Worm (Caenorhabditis elegans) whole organism, L4 larva: ENCODE data around the gene spi-1.
A peak's percentile ranks its signal among the peaks of the same experiment; 100 is the strongest.

Experiments
- D1046.2 ChIP-seq: fragments of 200-800 bp; sonication (Bioruptor generic); IDR thresholded peaks from 2 replicates; pipeline ENCODE4 v1.3.6; 2022; ENCODE audit warnings: missing genetic modification characterization, missing compliant biosample characterization
- F26F4.8 ChIP-seq: fragments of 200-800 bp; sonication (Bioruptor generic); conservative IDR thresholded peaks from 2 replicates; pipeline ENCODE4 v1.3.6; 2022; ENCODE audit warnings: missing genetic modification characterization, missing compliant biosample characterization
- F44E2.7 ChIP-seq: fragments of 200-800 bp; sonication (Bioruptor generic); IDR thresholded peaks from 2 replicates; pipeline ENCODE4 v2.1.2; 2022; ENCODE audit warnings: missing genetic modification characterization, missing compliant biosample characterization
- F49E8.2 ChIP-seq: sonication (generic microtip); optimal IDR thresholded peaks from 2 replicates; lab custom pipeline; 2016; ENCODE audit warnings: missing compliant biosample characterization, mild to moderate bottlenecking, missing genetic modification characterization, borderline replicate concordance
- R02D3.7 ChIP-seq: fragments of 150-350 bp; sonication (generic microtip); optimal IDR thresholded peaks from 3 replicates; lab custom pipeline; 2014; ENCODE audit warnings: missing biosample characterization, missing genetic modification characterization
- T20F7.1 ChIP-seq: fragments of 200-800 bp; sonication (Bioruptor generic); optimal IDR thresholded peaks from 2 replicates; lab custom pipeline; 2018; ENCODE audit warnings: mild to moderate bottlenecking, missing genetic modification characterization, missing compliant biosample characterization
- Y48G9A.11 ChIP-seq: fragments of 200-800 bp; sonication (Bioruptor generic); IDR thresholded peaks from 2 replicates; pipeline ENCODE4 v1.3.6; 2022; ENCODE audit warnings: missing genetic modification reagents, missing genetic modification characterization, missing compliant biosample characterization
- Y75B8A.6 ChIP-seq: fragments of 200-800 bp; sonication (Bioruptor generic); IDR thresholded peaks from 2 replicates; pipeline ENCODE4 v1.3.6; 2022; ENCODE audit warnings: missing genetic modification reagents, missing genetic modification characterization, missing compliant biosample characterization
- aha-1 ChIP-seq: fragments of 150-350 bp; peaks from one replicate; lab custom pipeline; 2014; ENCODE audit warnings: missing biosample characterization, missing genetic modification characterization
- ama-1 ChIP-seq: fragments of 150-350 bp; optimal IDR thresholded peaks from 2 replicates; lab custom pipeline; 2014; ENCODE audit warnings: inconsistent platforms, mixed read lengths
- ceh-44 ChIP-seq: fragments of 200-800 bp; sonication (Bioruptor generic); IDR thresholded peaks from 2 replicates; pipeline ENCODE4 v1.3.6; 2022; ENCODE audit warnings: missing genetic modification reagents, missing genetic modification characterization, missing compliant biosample characterization
- ceh-62 ChIP-seq: sonication (generic microtip); optimal IDR thresholded peaks from 2 replicates; lab custom pipeline; 2017; ENCODE audit warnings: missing biosample characterization, missing genetic modification characterization
- ceh-82 ChIP-seq: sonication (generic microtip); optimal IDR thresholded peaks from 2 replicates; lab custom pipeline; 2017; ENCODE audit warnings: missing biosample characterization, missing genetic modification characterization
- ctbp-1 ChIP-seq: fragments of 200-800 bp; sonication (Bioruptor generic); IDR thresholded peaks from 2 replicates; pipeline ENCODE4 v1.3.6; 2022; ENCODE audit warnings: missing genetic modification reagents, missing genetic modification characterization, missing compliant biosample characterization
- daf-16 ChIP-seq, 3 experiments: sonication (generic microtip); optimal IDR thresholded peaks; 2 replicates each; lab custom pipeline; 2016 to 2017; ENCODE audit warnings: missing genetic modification characterization in 3 of 3, missing genetic modification reagents in 3 of 3, mild to moderate bottlenecking in 2 of 3, missing compliant biosample characterization in 2 of 3, missing biosample characterization in 1 of 3, moderate library complexity in 1 of 3
- daf-19 ChIP-seq: fragments of 200-800 bp; sonication (Bioruptor generic); conservative IDR thresholded peaks from 2 replicates; pipeline ENCODE4 v1.3.6; 2022; ENCODE audit warnings: missing genetic modification characterization, missing compliant biosample characterization
- dmd-6 ChIP-seq: fragments of 200-800 bp; sonication (Bioruptor generic); IDR thresholded peaks from 2 replicates; pipeline ENCODE4 v1.3.6; 2022; ENCODE audit warnings: missing genetic modification reagents, missing genetic modification characterization, missing compliant biosample characterization
- dmd-8 ChIP-seq: fragments of 200-800 bp; sonication (Bioruptor generic); IDR thresholded peaks from 2 replicates; pipeline ENCODE4 v1.3.6; 2022; ENCODE audit warnings: missing genetic modification characterization, missing compliant biosample characterization
- duxl-1 ChIP-seq: sonication (generic microtip); optimal IDR thresholded peaks from 2 replicates; lab custom pipeline; 2016; ENCODE audit warnings: mild to moderate bottlenecking, missing genetic modification characterization, moderate library complexity, missing compliant biosample characterization; ENCODE audit not compliant: poor library complexity
- dve-1 ChIP-seq: sonication (generic microtip); optimal IDR thresholded peaks from 2 replicates; lab custom pipeline; 2017; ENCODE audit warnings: antibody characterized with exemption, mild to moderate bottlenecking, missing genetic modification characterization, missing compliant biosample characterization; ENCODE audit not compliant: insufficient read depth
- egl-43 ChIP-seq: fragments of 200-800 bp; sonication (Bioruptor generic); IDR thresholded peaks from 2 replicates; pipeline ENCODE4 v1.3.6; 2022; ENCODE audit warnings: missing genetic modification reagents, missing genetic modification characterization, missing compliant biosample characterization
- hlh-30 ChIP-seq: sonication (generic microtip); optimal IDR thresholded peaks from 2 replicates; lab custom pipeline; 2017; ENCODE audit warnings: antibody characterized with exemption, mild to moderate bottlenecking, missing genetic modification characterization, missing compliant biosample characterization; ENCODE audit not compliant: insufficient read depth
- hmg-1.1 ChIP-seq: fragments of 200-800 bp; sonication (Bioruptor generic); IDR thresholded peaks from 2 replicates; pipeline ENCODE4 v1.3.6; 2022; ENCODE audit warnings: missing genetic modification reagents, missing genetic modification characterization, missing compliant biosample characterization
- jun-1 ChIP-seq: fragments of 150-350 bp; optimal IDR thresholded peaks from 2 replicates; lab custom pipeline; 2014; ENCODE audit warnings: missing biosample characterization, missing genetic modification reagents, missing genetic modification characterization
- lin-29 ChIP-seq: fragments of 200-800 bp; sonication (Bioruptor generic); IDR thresholded peaks from 2 replicates; pipeline ENCODE4 v1.3.6; 2022; ENCODE audit warnings: missing genetic modification reagents, missing genetic modification characterization, missing compliant biosample characterization
- lir-3 ChIP-seq: sonication (generic microtip); optimal IDR thresholded peaks from 2 replicates; lab custom pipeline; 2016; ENCODE audit warnings: mild to moderate bottlenecking, missing genetic modification characterization, missing compliant biosample characterization
- madf-5 ChIP-seq, 2 experiments: fragments of 200-800 bp; sonication (Bioruptor generic); IDR thresholded peaks; 2 replicates each; pipeline ENCODE4 v1.3.6; 2022; ENCODE audit warnings: missing compliant biosample characterization in 2 of 2, missing genetic modification characterization in 2 of 2
- mdt-29 ChIP-seq: fragments of 200-800 bp; sonication (Bioruptor generic); IDR thresholded peaks from 2 replicates; pipeline ENCODE4 v1.3.6; 2022; ENCODE audit warnings: missing genetic modification reagents, missing genetic modification characterization, missing compliant biosample characterization
- mep-1 ChIP-seq: fragments of 150-350 bp; sonication (generic microtip); optimal IDR thresholded peaks from 3 replicates; lab custom pipeline; 2014; ENCODE audit warnings: missing biosample characterization, missing genetic modification characterization
- mxl-3 ChIP-seq: fragments of 200-800 bp; sonication (Bioruptor generic); optimal IDR thresholded peaks from 2 replicates; lab custom pipeline; 2018; ENCODE audit warnings: mild to moderate bottlenecking, missing genetic modification characterization, missing compliant biosample characterization
- nhr-10 ChIP-seq: fragments of 150-350 bp; optimal IDR thresholded peaks from 2 replicates; lab custom pipeline; 2014; ENCODE audit warnings: missing biosample characterization, missing genetic modification characterization
- nhr-102 ChIP-seq: sonication (generic microtip); optimal IDR thresholded peaks from 2 replicates; lab custom pipeline; 2016; ENCODE audit warnings: mild to moderate bottlenecking, missing genetic modification characterization, moderate library complexity, missing compliant biosample characterization
- nhr-111 ChIP-seq: fragments of 200-800 bp; sonication (Bioruptor generic); optimal IDR thresholded peaks from 2 replicates; lab custom pipeline; 2018; ENCODE audit warnings: mild to moderate bottlenecking, missing genetic modification characterization, missing compliant biosample characterization
- nhr-25 ChIP-seq: sonication (generic microtip); optimal IDR thresholded peaks from 2 replicates; lab custom pipeline; 2017; ENCODE audit warnings: missing genetic modification characterization, mild to moderate bottlenecking, missing compliant biosample characterization, antibody characterized with exemption, moderate library complexity, borderline replicate concordance; ENCODE audit not compliant: insufficient read depth
- nhr-41 ChIP-seq: fragments of 200-800 bp; sonication (Bioruptor generic); IDR thresholded peaks from 2 replicates; pipeline ENCODE4 v1.3.6; 2022; ENCODE audit warnings: missing genetic modification reagents, missing genetic modification characterization, missing compliant biosample characterization
- nhr-42 ChIP-seq: fragments of 200-800 bp; sonication (Bioruptor generic); IDR thresholded peaks from 2 replicates; pipeline ENCODE4 v1.3.6; 2022; ENCODE audit warnings: missing genetic modification characterization, missing compliant biosample characterization
- nhr-6 ChIP-seq: fragments of 150-350 bp; optimal IDR thresholded peaks from 2 replicates; lab custom pipeline; 2014; ENCODE audit warnings: missing biosample characterization, missing genetic modification characterization
- nhr-76 ChIP-seq: fragments of 150-350 bp; optimal IDR thresholded peaks from 2 replicates; lab custom pipeline; 2014; ENCODE audit warnings: missing biosample characterization, missing genetic modification characterization
- pha-4 ChIP-seq, 2 experiments: fragments of 150-350 bp in 1 of 2; fragments of 200-800 bp in 1 of 2; sonication (Bioruptor generic) in 1 of 2; IDR thresholded peaks in 1 of 2; optimal IDR thresholded peaks in 1 of 2; 2 replicates each; pipeline versions ENCODE4 v1.3.6 to Lab custom; 2014 to 2022; ENCODE audit warnings: missing genetic modification characterization in 2 of 2, missing genetic modification reagents in 2 of 2, missing biosample characterization in 1 of 2, missing compliant biosample characterization in 1 of 2
- php-3 ChIP-seq: fragments of 200-800 bp; sonication (Bioruptor generic); IDR thresholded peaks from 2 replicates; pipeline ENCODE4 v1.3.6; 2022; ENCODE audit warnings: missing genetic modification reagents, missing genetic modification characterization, missing compliant biosample characterization
- rbr-2 ChIP-seq: sonication (generic microtip); optimal IDR thresholded peaks from 2 replicates; lab custom pipeline; 2016; ENCODE audit warnings: missing genotype, missing genetic modification characterization, missing compliant biosample characterization
- sdz-12 ChIP-seq: fragments of 200-800 bp; sonication (Bioruptor generic); optimal IDR thresholded peaks from 2 replicates; lab custom pipeline; 2018; ENCODE audit warnings: mild to moderate bottlenecking, missing genetic modification characterization, missing compliant biosample characterization
- skn-1 ChIP-seq: fragments of 150-350 bp; optimal IDR thresholded peaks from 2 replicates; lab custom pipeline; 2014; ENCODE audit warnings: missing biosample characterization, missing genetic modification characterization
- spr-1 ChIP-seq: sonication (generic microtip); optimal IDR thresholded peaks from 2 replicates; lab custom pipeline; 2016; ENCODE audit warnings: mild to moderate bottlenecking, missing genetic modification characterization, missing compliant biosample characterization
- unc-39 ChIP-seq: sonication (generic microtip); optimal IDR thresholded peaks from 2 replicates; lab custom pipeline; 2017; ENCODE audit warnings: missing biosample characterization, missing genetic modification characterization
- unc-62 ChIP-seq, 3 experiments: fragments of 150-350 bp in 1 of 3; sonication (generic microtip); optimal IDR thresholded peaks in 2 of 3; peaks in 1 of 3; 1 replicate in 1 of 3; 2 replicates in 2 of 3; lab custom pipeline; 2014 to 2017; ENCODE audit warnings: missing biosample characterization in 3 of 3, missing genetic modification characterization in 3 of 3, missing genetic modification reagents in 3 of 3, missing genotype in 1 of 3
- vab-7 ChIP-seq: fragments of 200-800 bp; sonication (Bioruptor generic); IDR thresholded peaks from 2 replicates; pipeline ENCODE4 v1.3.6; 2022; ENCODE audit warnings: missing genetic modification reagents, missing genetic modification characterization, missing compliant biosample characterization
- zip-2 ChIP-seq: fragments of 150-350 bp; optimal IDR thresholded peaks from 2 replicates; lab custom pipeline; 2014; ENCODE audit warnings: missing biosample characterization, missing genetic modification characterization

spi-1 gene

DNA sequence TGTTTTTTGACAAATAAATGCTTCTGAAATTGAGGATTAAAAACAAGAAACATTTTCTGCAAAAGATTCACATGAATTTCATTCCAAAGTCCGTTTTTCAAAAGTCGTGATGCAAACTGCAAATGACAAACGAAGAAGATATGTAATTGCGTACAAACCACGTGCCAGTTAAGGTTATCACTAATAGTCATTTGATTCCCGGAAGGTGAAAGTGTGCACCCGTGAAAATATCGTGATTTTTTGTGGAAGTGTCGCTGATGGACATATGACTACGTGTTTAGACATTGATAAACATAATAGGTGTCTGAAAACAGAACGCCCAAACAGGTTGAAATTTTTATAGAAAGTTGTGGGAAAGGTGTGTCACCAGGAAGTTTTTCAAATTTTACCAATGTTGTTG is 32.2 kb downstream of the spi-1 start (continued):
- peak; percentile 86 for TF ChIP-seq mdt-29 (GFP tag; lab: Robert Waterston, UW)
- no peak for TF ChIP-seq pha-4 (GFP tag; IDR thresholded peaks at IDR 0.05; lab: Robert Waterston, UW)
- TF ChIP-seq pha-4 (tag; optimal IDR thresholded peaks at IDR 0.05; lab: Kevin White, UChicago) = no peak
- TF ChIP-seq php-3 (GFP tag; lab: Robert Waterston, UW) = peak; percentile 90
- no peak for TF ChIP-seq madf-5 (GFP tag; IDR thresholded peaks at IDR 0.05; lab: Robert Waterston, UW)
- TF ChIP-seq nhr-102 (tag; lab: Kevin White, UChicago) = no peak
- no peak for TF ChIP-seq D1046.2 (GFP tag; lab: Robert Waterston, UW)
- no peak for TF ChIP-seq F49E8.2 (tag; lab: Kevin White, UChicago)
- no peak for TF ChIP-seq nhr-25 (tag; lab: Kevin White, UChicago)
- TF ChIP-seq mep-1 = no peak
- peak in 1 of 2 experiments; percentile 47 for TF ChIP-seq daf-16 (GFP tag; optimal IDR thresholded peaks at IDR 0.05; lab: Kevin White, UChicago)
- peak; percentile 86 for TF ChIP-seq daf-16 (tag; optimal IDR thresholded peaks at IDR 0.05; lab: Kevin White, UChicago)
- no peak for TF ChIP-seq F26F4.8 (GFP tag; lab: Robert Waterston, UW)
- no peak for TF ChIP-seq Y48G9A.11 (GFP tag; lab: Robert Waterston, UW)
- TF ChIP-seq hmg-1.1 (GFP tag; lab: Robert Waterston, UW) = no peak
- no peak for TF ChIP-seq unc-39
- peak; percentile 76; the same call in 1 of the 2 replicates for TF ChIP-seq nhr-41 (GFP tag; lab: Robert Waterston, UW)
- no peak for TF ChIP-seq ceh-82 (tag; lab: Kevin White, UChicago)
- TF ChIP-seq aha-1 (tag; lab: Kevin White, UChicago) = peak; percentile 98
- peak; percentile 78 for TF ChIP-seq mxl-3 (GFP tag; lab: Kevin White, UChicago)
- no peak for TF ChIP-seq vab-7 (GFP tag; lab: Robert Waterston, UW)
- no peak for TF ChIP-seq egl-43
- TF ChIP-seq ama-1 (lab: Kevin White, UChicago) = no peak
- TF ChIP-seq rbr-2 = no peak
- no peak for TF ChIP-seq nhr-76
- TF ChIP-seq lin-29 = no peak
- TF ChIP-seq ceh-62 = no peak
- TF ChIP-seq nhr-42 (GFP tag; lab: Robert Waterston, UW) = no peak
- no peak for TF ChIP-seq ctbp-1 (GFP tag; lab: Robert Waterston, UW)
- TF ChIP-seq skn-1 (tag; lab: Kevin White, UChicago) = no peak
- TF ChIP-seq R02D3.7 (tag; lab: Kevin White, UChicago) = no peak

DNA sequence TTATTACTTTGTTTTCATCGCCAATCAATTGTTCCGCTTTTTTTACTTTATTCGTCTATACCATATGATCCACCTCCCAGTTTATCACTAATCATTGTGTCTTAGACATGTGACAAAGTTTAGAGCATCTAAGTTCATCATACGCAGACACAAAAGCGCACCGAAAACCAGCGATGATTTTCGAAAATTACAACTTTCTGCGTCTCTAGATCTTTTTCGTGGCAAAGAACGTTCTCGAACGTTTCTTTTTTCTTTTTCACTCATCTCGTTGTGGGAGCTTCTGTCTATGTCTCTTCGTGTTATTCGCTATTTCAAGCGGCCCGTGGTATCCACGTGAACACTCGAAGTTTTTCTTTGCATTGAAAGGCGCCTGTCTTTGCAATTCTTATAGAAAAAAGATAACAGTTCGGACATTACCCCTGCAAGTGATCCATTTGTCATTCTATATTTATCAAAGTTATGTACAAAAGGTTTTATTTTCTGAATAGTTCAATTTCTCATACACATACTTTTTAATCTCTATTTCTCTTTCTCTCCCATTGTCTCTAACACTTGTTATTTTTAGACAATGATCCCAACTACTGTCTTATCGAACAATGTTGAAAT is 33.1 kb downstream of the spi-1 start, which contains the start of gene ZK1290.5:
ZK1290.5 (plus strand) TSS at position 566 of the 606 bp plus-strand sequence.
- TF ChIP-seq daf-19 (GFP tag; lab: Robert Waterston, UW) = no peak
- peak; percentile 52 for TF ChIP-seq mxl-3 (GFP tag; lab: Kevin White, UChicago)
- TF ChIP-seq zip-2 = peak; percentile 40
- TF ChIP-seq nhr-111 = no peak
- peak; percentile 82 to 87 for TF ChIP-seq daf-16 (GFP tag; optimal IDR thresholded peaks at IDR 0.05; lab: Kevin White, UChicago)
- peak; percentile 76 for TF ChIP-seq daf-16 (tag; optimal IDR thresholded peaks at IDR 0.05; lab: Kevin White, UChicago)
- no peak for TF ChIP-seq lir-3 (tag; lab: Kevin White, UChicago)
- TF ChIP-seq ceh-44 (GFP tag; lab: Robert Waterston, UW) = no peak
- TF ChIP-seq dmd-8 (GFP tag; lab: Robert Waterston, UW) = no peak
- no peak for TF ChIP-seq F44E2.7 (GFP tag; lab: Robert Waterston, UW)
- no peak for TF ChIP-seq F26F4.8 (GFP tag; lab: Robert Waterston, UW)
- no peak for TF ChIP-seq nhr-6 (tag; lab: Kevin White, UChicago)
- TF ChIP-seq hlh-30 (tag; lab: Kevin White, UChicago) = peak; percentile 97
- TF ChIP-seq dve-1 (tag; lab: Kevin White, UChicago) = peak; percentile 98
- TF ChIP-seq dmd-6 = peak; percentile 99
- peak; percentile 15 for TF ChIP-seq duxl-1 (tag; lab: Kevin White, UChicago)
- TF ChIP-seq php-3 (GFP tag; lab: Robert Waterston, UW) = peak; percentile 91
- peak; percentile 83 for TF ChIP-seq nhr-10 (tag; lab: Kevin White, UChicago)
- no peak for TF ChIP-seq sdz-12
- peak in 1 of 2 experiments; percentile 91 for TF ChIP-seq unc-62 (GFP tag; optimal IDR thresholded peaks at IDR 0.05 in 1 of 2; lab: Kevin White, UChicago)
- no peak for TF ChIP-seq unc-62 (tag; optimal IDR thresholded peaks at IDR 0.05; lab: Kevin White, UChicago)
- 0 out of 2 replicates have a peak, but pooled peaks have one; percentile 31 for TF ChIP-seq Y75B8A.6 (GFP tag; lab: Robert Waterston, UW)
- TF ChIP-seq spr-1 (tag; lab: Kevin White, UChicago) = peak; percentile 75
- TF ChIP-seq T20F7.1 (GFP tag; lab: Kevin White, UChicago) = peak; percentile 84
- TF ChIP-seq jun-1 = no peak
